Fruit fly (Drosophila melanogaster) whole organism, wandering third instar larva: ENCODE data around the gene CG11151.

ENCODE experiments used
- Dfd ChIP-seq: fragments of >200 bp; optimal IDR thresholded peaks from 2 replicates; lab custom pipeline; 2017; ENCODE audit warnings: missing biosample characterization, missing genetic modification characterization
- GATAd ChIP-seq: sonication (Bioruptor generic); optimal IDR thresholded peaks from 2 replicates; lab custom pipeline; 2016; ENCODE audit warnings: missing biosample characterization, missing genetic modification characterization
- Myc ChIP-seq: fragments of >200 bp; optimal IDR thresholded peaks from 2 replicates; lab custom pipeline; 2017
- foxo ChIP-seq, 2 experiments: fragments of 200-800 bp; sonication (Bioruptor generic); optimal IDR thresholded peaks; 2 replicates in 1 of 2; 3 replicates in 1 of 2; lab custom pipeline; 2016 to 2017; ENCODE audit warnings: missing biosample characterization in 2 of 2, missing genetic modification characterization in 2 of 2

DNA sequence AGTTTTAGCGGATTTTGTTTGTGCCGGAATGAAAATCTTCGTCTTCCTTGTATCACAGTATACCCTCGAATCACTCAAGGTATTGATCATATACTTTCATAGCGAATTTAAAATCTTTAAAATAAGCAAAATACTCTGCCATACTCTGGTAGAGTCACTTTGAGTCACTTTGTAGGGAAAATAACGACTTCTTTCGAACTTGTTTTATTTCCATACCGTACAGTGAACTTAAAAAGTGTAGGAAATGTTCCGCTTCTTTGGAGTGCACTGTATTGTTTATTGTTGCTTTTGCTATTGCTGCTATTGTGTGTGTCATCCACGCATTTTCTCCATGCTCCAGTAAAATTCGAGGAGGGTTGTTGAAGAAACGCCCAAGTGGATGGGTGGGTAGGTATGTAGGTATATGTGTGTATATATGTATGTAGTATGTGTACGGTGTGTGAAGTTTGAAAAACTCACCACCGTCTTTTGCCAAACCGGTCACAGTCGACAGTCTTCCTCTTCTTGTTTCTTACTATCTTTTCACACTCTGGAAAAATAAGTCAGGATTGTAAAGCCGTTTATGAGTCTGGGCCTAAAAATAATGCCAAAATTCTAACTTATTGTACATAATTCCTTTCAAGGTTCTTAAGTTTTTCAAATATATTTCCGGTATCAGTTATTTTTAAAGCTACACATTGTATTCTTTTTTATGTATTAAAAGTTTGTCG is 49.6 kb downstream of the CG11151 start:
- TF ChIP-seq Dfd (GFP tag; lab: Kevin White, UChicago) (no peak), GATAd (GFP tag; lab: Kevin White, UChicago) (no peak), Myc (lab: Kevin White, UChicago) (no peak), foxo (GFP tag; optimal IDR thresholded peaks at IDR 0.05; lab: Kevin White, UChicago) (peak in 1 of 2 experiments; percentile 3)
